ENCODE assay signal across 4 worm cellular contexts in the genomic region with DNA sequence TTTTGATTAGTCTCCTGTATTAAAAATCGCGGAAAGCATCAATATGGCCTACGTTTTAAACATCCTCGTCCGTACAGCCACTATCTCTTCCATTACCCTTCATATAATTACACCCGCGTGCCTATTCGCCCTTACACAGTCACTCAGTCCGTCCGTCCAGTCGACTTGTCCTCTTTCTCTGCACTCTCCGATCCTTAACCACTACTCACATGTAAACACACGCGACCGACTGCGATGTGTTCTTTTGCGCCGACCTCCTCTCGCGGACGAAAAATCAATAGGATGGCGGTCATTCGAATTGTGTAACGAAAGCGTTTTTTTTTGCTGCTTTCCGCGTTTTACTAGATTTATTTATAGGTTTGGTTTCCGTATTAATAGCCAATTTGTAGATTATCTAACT.
TF ChIP-seq lines count a peak whose summit lies in the region.

A gene (plus strand): TSS at position 342 of the 400 bp plus-strand sequence.

TF ChIP-seq in whole organism, L2 larva, 48 proteins besides CTCF, POLR2A, EP300 and RAD21 (continued from another document):
- TF ChIP-seq lsy-2 (tag; optimal IDR thresholded peaks at IDR 0.05; lab: Kevin White, UChicago), result peak in 1 of 2 experiments; percentile 70
- no peak for TF ChIP-seq skn-1 (tag; optimal IDR thresholded peaks at IDR 0.05; lab: Kevin White, UChicago)
- TF ChIP-seq sem-4 (tag; optimal IDR thresholded peaks at IDR 0.05; lab: Kevin White, UChicago), result peak; percentile 43
- TF ChIP-seq dmd-4 (tag; optimal IDR thresholded peaks at IDR 0.05; lab: Kevin White, UChicago), result no peak
- TF ChIP-seq lin-13 (GFP tag; optimal IDR thresholded peaks at IDR 0.05; lab: Kevin White, UChicago), result peak; percentile 63
- TF ChIP-seq C34F6.9 (tag; optimal IDR thresholded peaks at IDR 0.05; lab: Kevin White, UChicago), result peak; percentile 81
- TF ChIP-seq nhr-21 (tag; optimal IDR thresholded peaks at IDR 0.05; lab: Kevin White, UChicago), result peak; percentile 80
- TF ChIP-seq nhr-237 (tag; optimal IDR thresholded peaks at IDR 0.05; lab: Kevin White, UChicago), result no peak
- TF ChIP-seq snpc-4 (tag; optimal IDR thresholded peaks at IDR 0.05; lab: Kevin White, UChicago), result peak; percentile 77
- peak; percentile 76 for TF ChIP-seq egl-27 (tag; optimal IDR thresholded peaks at IDR 0.05; lab: Kevin White, UChicago)
- TF ChIP-seq blmp-1 (tag; optimal IDR thresholded peaks at IDR 0.05; lab: Kevin White, UChicago; ENCODE audit: insufficient read depth), result peak; percentile 40

TF ChIP-seq in whole organism, L4 larva, 104 proteins besides CTCF, POLR2A, EP300 and RAD21 (continued from another document and continues in another):
- TF ChIP-seq zip-2 (tag; optimal IDR thresholded peaks at IDR 0.05; lab: Kevin White, UChicago) (no peak), nhr-111 (GFP tag; optimal IDR thresholded peaks at IDR 0.05; lab: Kevin White, UChicago) (no peak), T20F7.1 (GFP tag; optimal IDR thresholded peaks at IDR 0.05; lab: Kevin White, UChicago) (peak; percentile 5), dmd-8 (GFP tag; IDR thresholded peaks at IDR 0.05; lab: Robert Waterston, UW) (0 out of 2 replicates have a peak, but pooled peaks have one; percentile 27), hif-1 (tag; optimal IDR thresholded peaks at IDR 0.05; lab: Kevin White, UChicago) (peak in 1 of 2 experiments; percentile 58), attf-4 (tag; optimal IDR thresholded peaks at IDR 0.05; lab: Kevin White, UChicago) (no peak), nhr-77 (tag; optimal IDR thresholded peaks at IDR 0.05; lab: Kevin White, UChicago) (peak; percentile 56), Y105C5A.15 (GFP tag; IDR thresholded peaks at IDR 0.05; lab: Robert Waterston, UW) (no peak), arid-1 (GFP tag; conservative IDR thresholded peaks at IDR 0.05; lab: Robert Waterston, UW) (peak; percentile 82), unc-62 (GFP tag; optimal IDR thresholded peaks at IDR 0.05 in 1 of 2; lab: Kevin White, UChicago) (peak in 1 of 2 experiments; percentile 96), unc-62 (tag; optimal IDR thresholded peaks at IDR 0.05; lab: Kevin White, UChicago) (no peak), nhr-11 (tag; optimal IDR thresholded peaks at IDR 0.05; lab: Kevin White, UChicago) (peak; percentile 37), ceh-82 (tag; optimal IDR thresholded peaks at IDR 0.05; lab: Kevin White, UChicago) (no peak), nhr-10 (tag; optimal IDR thresholded peaks at IDR 0.05; lab: Kevin White, UChicago) (no peak), dve-1 (tag; optimal IDR thresholded peaks at IDR 0.05; lab: Kevin White, UChicago; ENCODE audit: insufficient read depth) (peak; percentile 76), fkh-10 (GFP tag; optimal IDR thresholded peaks at IDR 0.05; lab: Kevin White, UChicago) (no peak), ztf-7 (tag; optimal IDR thresholded peaks at IDR 0.05; lab: Kevin White, UChicago) (peak; percentile 23), pha-4 (GFP tag; IDR thresholded peaks at IDR 0.05; lab: Robert Waterston, UW) (no peak), pha-4 (tag; optimal IDR thresholded peaks at IDR 0.05; lab: Kevin White, UChicago) (peak; percentile 65), F44E2.7 (GFP tag; IDR thresholded peaks at IDR 0.05; lab: Robert Waterston, UW) (no peak), nhr-42 (GFP tag; IDR thresholded peaks at IDR 0.05; lab: Robert Waterston, UW) (no peak), lir-3 (tag; optimal IDR thresholded peaks at IDR 0.05; lab: Kevin White, UChicago) (no peak), sdz-12 (GFP tag; optimal IDR thresholded peaks at IDR 0.05; lab: Kevin White, UChicago) (no peak), ctbp-1 (GFP tag; IDR thresholded peaks at IDR 0.05; lab: Robert Waterston, UW) (peak; percentile 71; the same call in 1 of the 2 replicates), lsy-2 (tag; optimal IDR thresholded peaks at IDR 0.05; lab: Kevin White, UChicago) (peak in 1 of 2 experiments; percentile 74), lin-13 (GFP tag; optimal IDR thresholded peaks at IDR 0.05; lab: Kevin White, UChicago) (peak; percentile 8), lin-29 (GFP tag; IDR thresholded peaks at IDR 0.05; lab: Robert Waterston, UW) (no peak), daf-16 (GFP tag; optimal IDR thresholded peaks at IDR 0.05; lab: Kevin White, UChicago) (peak in 1 of 2 experiments; percentile 5), daf-16 (tag; optimal IDR thresholded peaks at IDR 0.05; lab: Kevin White, UChicago) (peak; percentile 97), dmd-9 (GFP tag; IDR thresholded peaks at IDR 0.05; lab: Robert Waterston, UW) (no peak), R02D3.7 (tag; optimal IDR thresholded peaks at IDR 0.05; lab: Kevin White, UChicago) (no peak), daf-8 (GFP tag; IDR thresholded peaks at IDR 0.05; lab: Robert Waterston, UW) (no peak), nhr-41 (GFP tag; IDR thresholded peaks at IDR 0.05; lab: Robert Waterston, UW) (0 out of 2 replicates have a peak, but pooled peaks have one; percentile 53), zip-11 (GFP tag; IDR thresholded peaks at IDR 0.05; lab: Robert Waterston, UW) (no peak), nhr-6 (tag; optimal IDR thresholded peaks at IDR 0.05; lab: Kevin White, UChicago) (peak; percentile 87), rbr-2 (tag; optimal IDR thresholded peaks at IDR 0.05; lab: Kevin White, UChicago) (peak; percentile 65), mep-1 (tag; optimal IDR thresholded peaks at IDR 0.05; lab: Kevin White, UChicago) (peak; percentile 83), F26F4.8 (GFP tag; conservative IDR thresholded peaks at IDR 0.05; lab: Robert Waterston, UW) (no peak), spr-1 (tag; optimal IDR thresholded peaks at IDR 0.05; lab: Kevin White, UChicago) (peak; percentile 35)

TF ChIP-seq in whole organism, late embryonic, 69 proteins besides CTCF, POLR2A, EP300 and RAD21 (continued from another document and continues in another):
- TF ChIP-seq unc-3 (GFP tag; conservative IDR thresholded peaks at IDR 0.05; lab: Robert Waterston, UW), result no peak
- TF ChIP-seq unc-3 (tag; optimal IDR thresholded peaks at IDR 0.05; lab: Kevin White, UChicago), result no peak
- TF ChIP-seq nhr-11 (tag; optimal IDR thresholded peaks at IDR 0.05; lab: Kevin White, UChicago), result no peak
- TF ChIP-seq syd-9 (tag; optimal IDR thresholded peaks at IDR 0.05; lab: Kevin White, UChicago), result peak; percentile 46
- no peak for TF ChIP-seq fax-1 (tag; optimal IDR thresholded peaks at IDR 0.05; lab: Kevin White, UChicago)
- TF ChIP-seq unc-55 (GFP tag; optimal IDR thresholded peaks at IDR 0.05; lab: Kevin White, UChicago), result peak; percentile 61
- peak; percentile 60 for TF ChIP-seq unc-42 (tag; optimal IDR thresholded peaks at IDR 0.05; lab: Kevin White, UChicago)
- no peak for TF ChIP-seq zip-5 (tag; optimal IDR thresholded peaks at IDR 0.05; lab: Kevin White, UChicago)
- peak; percentile 24 for TF ChIP-seq ceh-18 (tag; optimal IDR thresholded peaks at IDR 0.05; lab: Kevin White, UChicago)
- TF ChIP-seq sox-2 (GFP tag; IDR thresholded peaks at IDR 0.05; lab: Robert Waterston, UW), result no peak
- TF ChIP-seq dmd-4 (tag; optimal IDR thresholded peaks at IDR 0.05; lab: Kevin White, UChicago; ENCODE audit: borderline replicate concordance), result no peak
- no peak for TF ChIP-seq tbx-7 (tag; optimal IDR thresholded peaks at IDR 0.05; lab: Kevin White, UChicago)
- no peak for TF ChIP-seq ahr-1 (tag; optimal IDR thresholded peaks at IDR 0.05; lab: Kevin White, UChicago)
- no peak for TF ChIP-seq lim-6 (tag; optimal IDR thresholded peaks at IDR 0.05; lab: Kevin White, UChicago)
- TF ChIP-seq ceh-14 (tag; optimal IDR thresholded peaks at IDR 0.05; lab: Kevin White, UChicago), result no peak
- TF ChIP-seq F13H6.1 (tag; optimal IDR thresholded peaks at IDR 0.05; lab: Kevin White, UChicago), result peak; percentile 37
- no peak for TF ChIP-seq elt-4 (tag; optimal IDR thresholded peaks at IDR 0.05; lab: Kevin White, UChicago)
- TF ChIP-seq C38D4.7 (GFP tag; optimal IDR thresholded peaks at IDR 0.05; lab: Kevin White, UChicago), result no peak
- TF ChIP-seq ttx-3 (tag; optimal IDR thresholded peaks at IDR 0.05; lab: Kevin White, UChicago), result no peak
- peak; percentile 91 for TF ChIP-seq ceh-48 (tag; optimal IDR thresholded peaks at IDR 0.05; lab: Kevin White, UChicago)
- no peak for TF ChIP-seq pha-4 (tag; optimal IDR thresholded peaks at IDR 0.05; lab: Kevin White, UChicago)
- no peak for TF ChIP-seq K02D7.2 (tag; optimal IDR thresholded peaks at IDR 0.05; lab: Kevin White, UChicago)
- TF ChIP-seq Y22D7AL.16 (tag; optimal IDR thresholded peaks at IDR 0.05; lab: Kevin White, UChicago), result no peak
- TF ChIP-seq C08G9.2 (tag; optimal IDR thresholded peaks at IDR 0.05; lab: Kevin White, UChicago), result peak; percentile 44
- TF ChIP-seq rnt-1 (tag; optimal IDR thresholded peaks at IDR 0.05; lab: Kevin White, UChicago), result peak; percentile 17
- TF ChIP-seq sdc-2 (tag; optimal IDR thresholded peaks at IDR 0.05; lab: Kevin White, UChicago), result peak; percentile 74
- no peak for TF ChIP-seq T23F11.4 (GFP tag; optimal IDR thresholded peaks at IDR 0.05; lab: Kevin White, UChicago)
- no peak for TF ChIP-seq ceh-9 (tag; optimal IDR thresholded peaks at IDR 0.05; lab: Kevin White, UChicago)
- peak; percentile 79 for TF ChIP-seq nfya-1 (tag; optimal IDR thresholded peaks at IDR 0.05; lab: Kevin White, UChicago)
- no peak for TF ChIP-seq pag-3 (tag; optimal IDR thresholded peaks at IDR 0.05; lab: Kevin White, UChicago; ENCODE audit: borderline replicate concordance)
- no peak for TF ChIP-seq hlh-8 (tag; optimal IDR thresholded peaks at IDR 0.05; lab: Kevin White, UChicago)
- TF ChIP-seq ceh-6 (GFP tag; optimal IDR thresholded peaks at IDR 0.05; lab: Kevin White, UChicago), result no peak
- no peak for TF ChIP-seq ceh-30 (tag; optimal IDR thresholded peaks at IDR 0.05; lab: Kevin White, UChicago)
- TF ChIP-seq K09A11.1 (tag; optimal IDR thresholded peaks at IDR 0.05; lab: Kevin White, UChicago; ENCODE audit: insufficient read depth), result peak; percentile 13
- TF ChIP-seq hlh-6 (tag; optimal IDR thresholded peaks at IDR 0.05; lab: Kevin White, UChicago), result no peak
- no peak for TF ChIP-seq fkh-6 (tag; optimal IDR thresholded peaks at IDR 0.05; lab: Kevin White, UChicago)
- no peak for TF ChIP-seq hlh-13 (GFP tag; optimal IDR thresholded peaks at IDR 0.05; lab: Kevin White, UChicago)
- no peak for TF ChIP-seq fkh-10 (GFP tag; optimal IDR thresholded peaks at IDR 0.05; lab: Kevin White, UChicago)
- TF ChIP-seq ref-2 (tag; optimal IDR thresholded peaks at IDR 0.05; lab: Kevin White, UChicago), result peak; percentile 49
- TF ChIP-seq ceh-24 (tag; optimal IDR thresholded peaks at IDR 0.05; lab: Kevin White, UChicago), result no peak
- TF ChIP-seq lin-11 (tag; optimal IDR thresholded peaks at IDR 0.05; lab: Kevin White, UChicago), result no peak
- no peak for TF ChIP-seq unc-86 (tag; optimal IDR thresholded peaks at IDR 0.05; lab: Kevin White, UChicago)
- peak; percentile 37 for TF ChIP-seq ceh-2 (tag; optimal IDR thresholded peaks at IDR 0.05; lab: Kevin White, UChicago)

TF ChIP-seq in whole organism, mixed stage, embryonic, 35 proteins besides CTCF, POLR2A, EP300 and RAD21 (continued from another document):
- TF ChIP-seq nhr-237 (tag; optimal IDR thresholded peaks at IDR 0.05; lab: Kevin White, UChicago) (no peak), mep-1 (tag; optimal IDR thresholded peaks at IDR 0.05; lab: Kevin White, UChicago) (peak; percentile 65), nhr-12 (tag; optimal IDR thresholded peaks at IDR 0.05; lab: Kevin White, UChicago) (no peak), flh-1 (GFP tag; optimal IDR thresholded peaks at IDR 0.05; lab: Kevin White, UChicago) (no peak), blmp-1 (tag; optimal IDR thresholded peaks at IDR 0.05; lab: Kevin White, UChicago) (no peak), ceh-83 (GFP tag; optimal IDR thresholded peaks at IDR 0.05; lab: Kevin White, UChicago) (peak; percentile 61), mab-5 (tag; optimal IDR thresholded peaks at IDR 0.05; lab: Kevin White, UChicago) (no peak)
